Fruit fly (Drosophila melanogaster) whole organism, prepupa: ENCODE measurements around the gene heph.
A peak's percentile ranks its signal among the peaks of the same experiment; 100 is the strongest.

Source experiments
- Blimp-1 ChIP-seq: fragments of 200-800 bp; sonication (Bioruptor generic); optimal IDR thresholded peaks from 3 replicates; lab custom pipeline; 2017; ENCODE audit warnings: missing biosample characterization, missing genetic modification characterization, mild to moderate bottlenecking, moderate library complexity, missing genetic modification reagents
- CG10631 ChIP-seq: fragments of 200-800 bp; sonication (Bioruptor generic); optimal IDR thresholded peaks from 2 replicates; lab custom pipeline; 2016; ENCODE audit warnings: missing biosample characterization, missing genetic modification characterization
- CG10669 ChIP-seq: fragments of 200-800 bp; sonication (Bioruptor generic); optimal IDR thresholded peaks from 3 replicates; lab custom pipeline; 2018; ENCODE audit warnings: missing biosample characterization, mild to moderate bottlenecking, missing genetic modification characterization, moderate library complexity
- CG11294 ChIP-seq: fragments of 200-800 bp; sonication (Bioruptor generic); IDR thresholded peaks from 2 replicates; pipeline ENCODE4 v1.3.6; 2022; ENCODE audit warnings: missing biosample characterization, missing genetic modification characterization
- CG11762 ChIP-seq: fragments of 200-800 bp; sonication (Bioruptor generic); optimal IDR thresholded peaks from 3 replicates; lab custom pipeline; 2016; ENCODE audit warnings: missing biosample characterization, missing genetic modification characterization; ENCODE audit not compliant: insufficient read depth
- CG11902 ChIP-seq: fragments of 200-800 bp; sonication (Bioruptor generic); optimal IDR thresholded peaks from 3 replicates; lab custom pipeline; 2016; ENCODE audit warnings: missing biosample characterization, missing genetic modification characterization
- CG15336 ChIP-seq: fragments of 200-800 bp; sonication (Bioruptor generic); IDR thresholded peaks from 2 replicates; pipeline ENCODE4 v1.3.6; 2022; ENCODE audit warnings: missing biosample characterization, missing genetic modification characterization
- CG1621 ChIP-seq: fragments of 200-800 bp; sonication (Bioruptor generic); optimal IDR thresholded peaks from 3 replicates; lab custom pipeline; 2018; ENCODE audit warnings: missing biosample characterization, mild to moderate bottlenecking, missing genetic modification characterization
- CG3032 ChIP-seq: fragments of 200-800 bp; optimal IDR thresholded peaks from 2 replicates; lab custom pipeline; 2019; ENCODE audit warnings: missing biosample characterization, mild to moderate bottlenecking, missing genetic modification characterization, moderate library complexity
- CG31627 ChIP-seq: fragments of 200-800 bp; sonication (Bioruptor generic); optimal IDR thresholded peaks from 3 replicates; lab custom pipeline; 2016; ENCODE audit warnings: missing biosample characterization, missing genetic modification characterization
- CG32006 ChIP-seq: fragments of 200-800 bp; sonication (Bioruptor generic); optimal IDR thresholded peaks from 3 replicates; lab custom pipeline; 2017; ENCODE audit warnings: missing biosample characterization, mild to moderate bottlenecking, missing genetic modification characterization
- CG34406 ChIP-seq: fragments of 200-800 bp; sonication (Bioruptor generic); optimal IDR thresholded peaks from 3 replicates; lab custom pipeline; 2016; ENCODE audit warnings: missing biosample characterization, missing genetic modification characterization
- CG3919 ChIP-seq: fragments of 200-800 bp; sonication (Bioruptor generic); optimal IDR thresholded peaks from 3 replicates; lab custom pipeline; 2016; ENCODE audit warnings: missing biosample characterization, missing genetic modification characterization
- CG4318 ChIP-seq: fragments of 200-800 bp; sonication (Bioruptor generic); optimal IDR thresholded peaks from 3 replicates; lab custom pipeline; 2017; ENCODE audit warnings: missing biosample characterization, mild to moderate bottlenecking, missing genetic modification characterization
- CG6163 ChIP-seq: fragments of 200-800 bp; sonication (Bioruptor generic); IDR thresholded peaks from 3 replicates; pipeline ENCODE4 v1.3.6; 2022; ENCODE audit warnings: missing biosample characterization, missing genetic modification characterization
- CG6792 ChIP-seq: fragments of 200-800 bp; sonication (Bioruptor generic); optimal IDR thresholded peaks from 3 replicates; lab custom pipeline; 2016; ENCODE audit warnings: missing biosample characterization, missing genetic modification characterization
- CG6808 ChIP-seq: fragments of 200-800 bp; sonication (Bioruptor generic); optimal IDR thresholded peaks from 3 replicates; lab custom pipeline; 2017; ENCODE audit warnings: missing biosample characterization, missing genetic modification characterization, mild to moderate bottlenecking, moderate library complexity, missing genetic modification reagents
- CG6854 ChIP-seq: fragments of 200-800 bp; sonication (Bioruptor generic); optimal IDR thresholded peaks from 2 replicates; lab custom pipeline; 2017; ENCODE audit warnings: missing biosample characterization, mild to moderate bottlenecking, missing genetic modification characterization
- CG8119 ChIP-seq: fragments of 200-800 bp; sonication (Bioruptor generic); IDR thresholded peaks from 3 replicates; pipeline ENCODE4 v1.3.6; 2022; ENCODE audit warnings: missing biosample characterization, missing genetic modification characterization
- CG8319 ChIP-seq: fragments of 200-800 bp; sonication (Bioruptor generic); optimal IDR thresholded peaks from 3 replicates; lab custom pipeline; 2016; ENCODE audit warnings: missing biosample characterization, missing genetic modification characterization
- CG8632 ChIP-seq: fragments of 200-800 bp; sonication (Bioruptor generic); optimal IDR thresholded peaks from 3 replicates; lab custom pipeline; 2016; ENCODE audit warnings: missing biosample characterization, missing genetic modification characterization
- CG9139 ChIP-seq: fragments of 200-800 bp; sonication (Bioruptor generic); optimal IDR thresholded peaks from 3 replicates; lab custom pipeline; 2017; ENCODE audit warnings: missing biosample characterization, mild to moderate bottlenecking, missing genetic modification characterization
- Eip75B ChIP-seq: fragments of 200-800 bp; sonication (Bioruptor generic); optimal IDR thresholded peaks from 3 replicates; lab custom pipeline; 2016; ENCODE audit warnings: missing biosample characterization, missing genetic modification characterization
- Eip78C ChIP-seq: fragments of 200-800 bp; sonication (Bioruptor generic); peaks from one replicate; lab custom pipeline; 2016; ENCODE audit warnings: missing biosample characterization, missing genetic modification characterization
- Eip93F ChIP-seq: fragments of 200-800 bp; sonication (Bioruptor generic); optimal IDR thresholded peaks from 2 replicates; lab custom pipeline; 2016; ENCODE audit warnings: missing biosample characterization, mild to moderate bottlenecking, missing genetic modification characterization
- Ets21C ChIP-seq: fragments of 200-800 bp; sonication (Bioruptor generic); optimal IDR thresholded peaks from 3 replicates; lab custom pipeline; 2016; ENCODE audit warnings: missing biosample characterization, missing genetic modification characterization
- Ets96B ChIP-seq: fragments of 200-800 bp; optimal IDR thresholded peaks from 2 replicates; lab custom pipeline; 2019; ENCODE audit warnings: missing biosample characterization, mild to moderate bottlenecking, missing genetic modification characterization, moderate library complexity
- Gug ChIP-seq: fragments of 200-800 bp; sonication (Bioruptor generic); IDR thresholded peaks from 2 replicates; pipeline ENCODE4 v1.3.6; 2022; ENCODE audit warnings: missing biosample characterization, missing genetic modification characterization
- Hr38 ChIP-seq: sonication (Bioruptor generic); optimal IDR thresholded peaks from 2 replicates; lab custom pipeline; 2016; ENCODE audit warnings: missing biosample characterization, missing genetic modification characterization
- Hr39 ChIP-seq: fragments of 200-800 bp; sonication (Bioruptor generic); optimal IDR thresholded peaks from 2 replicates; lab custom pipeline; 2016; ENCODE audit warnings: missing biosample characterization, missing genetic modification characterization
- Hr4 ChIP-seq: fragments of 200-800 bp; sonication (Bioruptor generic); optimal IDR thresholded peaks from 3 replicates; lab custom pipeline; 2016; ENCODE audit warnings: missing biosample characterization, missing genetic modification characterization
- Lpt ChIP-seq: fragments of 200-800 bp; sonication (Bioruptor generic); optimal IDR thresholded peaks from 3 replicates; lab custom pipeline; 2016; ENCODE audit warnings: missing biosample characterization, missing genetic modification characterization
- Met ChIP-seq: fragments of 200-800 bp; sonication (Bioruptor generic); optimal IDR thresholded peaks from 3 replicates; lab custom pipeline; 2016; ENCODE audit warnings: missing biosample characterization, missing genetic modification characterization
- OdsH ChIP-seq: fragments of 200-800 bp; sonication (Bioruptor generic); optimal IDR thresholded peaks from 3 replicates; lab custom pipeline; 2016; ENCODE audit warnings: missing biosample characterization, missing genetic modification characterization
- Smox ChIP-seq: fragments of 200-800 bp; sonication (Bioruptor generic); optimal IDR thresholded peaks from 3 replicates; lab custom pipeline; 2016; ENCODE audit warnings: missing biosample characterization, missing genetic modification characterization
- Sox102F ChIP-seq: fragments of 200-800 bp; sonication (Bioruptor generic); optimal IDR thresholded peaks from 2 replicates; lab custom pipeline; 2016; ENCODE audit warnings: missing biosample characterization, mild to moderate bottlenecking, missing genetic modification characterization
- Sox14 ChIP-seq: fragments of 200-800 bp; sonication (Bioruptor generic); optimal IDR thresholded peaks from 3 replicates; lab custom pipeline; 2016; ENCODE audit warnings: missing biosample characterization, missing genetic modification characterization
- Sox15 ChIP-seq: fragments of 200-800 bp; sonication (Bioruptor generic); optimal IDR thresholded peaks from 3 replicates; lab custom pipeline; 2016; ENCODE audit warnings: missing biosample characterization, missing genetic modification characterization
- achi ChIP-seq: fragments of 200-800 bp; sonication (Bioruptor generic); optimal IDR thresholded peaks from 3 replicates; lab custom pipeline; 2016; ENCODE audit warnings: missing biosample characterization, missing genetic modification characterization
- acj6 ChIP-seq: fragments of 200-800 bp; sonication (Bioruptor generic); optimal IDR thresholded peaks from 3 replicates; lab custom pipeline; 2016; ENCODE audit warnings: missing biosample characterization, missing genetic modification characterization
- cyc ChIP-seq: fragments of 200-800 bp; sonication (Bioruptor generic); optimal IDR thresholded peaks from 3 replicates; lab custom pipeline; 2016; ENCODE audit warnings: missing biosample characterization, missing genetic modification characterization
- eg ChIP-seq: fragments of 200-800 bp; sonication (Bioruptor generic); IDR thresholded peaks from 3 replicates; pipeline ENCODE4 v1.3.6; 2022; ENCODE audit warnings: missing biosample characterization, missing genetic modification characterization
- esn ChIP-seq: fragments of 200-800 bp; sonication (Bioruptor generic); optimal IDR thresholded peaks from 2 replicates; lab custom pipeline; 2016; ENCODE audit warnings: missing biosample characterization, mild to moderate bottlenecking, missing genetic modification characterization, moderate library complexity
- fd85E ChIP-seq: fragments of 200-800 bp; sonication (Bioruptor generic); optimal IDR thresholded peaks from 3 replicates; lab custom pipeline; 2016; ENCODE audit warnings: missing biosample characterization, missing genetic modification characterization
- lz ChIP-seq: fragments of 200-800 bp; sonication (Bioruptor generic); optimal IDR thresholded peaks from 3 replicates; lab custom pipeline; 2016; ENCODE audit warnings: missing biosample characterization, missing genetic modification characterization
- net ChIP-seq: fragments of 200-800 bp; sonication (Bioruptor generic); optimal IDR thresholded peaks from 3 replicates; lab custom pipeline; 2016; ENCODE audit warnings: missing biosample characterization, missing genetic modification characterization
- pdm3 ChIP-seq: fragments of 200-800 bp; sonication (Bioruptor generic); optimal IDR thresholded peaks from 3 replicates; lab custom pipeline; 2016; ENCODE audit warnings: missing biosample characterization, missing genetic modification characterization
- salr ChIP-seq, 2 experiments: fragments of 200-800 bp; sonication (Bioruptor generic); optimal IDR thresholded peaks; 3 replicates each; lab custom pipeline; 2016 to 2018; ENCODE audit warnings: missing biosample characterization in 2 of 2, missing genetic modification characterization in 2 of 2, mild to moderate bottlenecking in 1 of 2
- spab ChIP-seq: fragments of 200-800 bp; sonication (Bioruptor generic); optimal IDR thresholded peaks from 2 replicates; lab custom pipeline; 2017; ENCODE audit warnings: missing biosample characterization, mild to moderate bottlenecking, missing genetic modification characterization, missing genetic modification reagents
- ss ChIP-seq, 2 experiments: fragments of 200-800 bp; sonication (Bioruptor generic); optimal IDR thresholded peaks; 2 replicates in 1 of 2; 3 replicates in 1 of 2; lab custom pipeline; 2017 to 2018; ENCODE audit warnings: mild to moderate bottlenecking in 2 of 2, missing biosample characterization in 2 of 2, missing genetic modification characterization in 2 of 2, moderate library complexity in 1 of 2
- svp ChIP-seq: fragments of 200-800 bp; sonication (Bioruptor generic); peaks from one replicate; lab custom pipeline; 2016; ENCODE audit warnings: missing biosample characterization, missing genetic modification characterization
- topi ChIP-seq: fragments of 200-800 bp; sonication (Bioruptor generic); optimal IDR thresholded peaks from 3 replicates; lab custom pipeline; 2016; ENCODE audit warnings: missing biosample characterization, missing genetic modification characterization
- vri ChIP-seq: fragments of 200-800 bp; sonication (Bioruptor generic); optimal IDR thresholded peaks from 3 replicates; lab custom pipeline; 2016; ENCODE audit warnings: missing biosample characterization, mild to moderate bottlenecking, missing genetic modification characterization

Gene heph

DNA sequence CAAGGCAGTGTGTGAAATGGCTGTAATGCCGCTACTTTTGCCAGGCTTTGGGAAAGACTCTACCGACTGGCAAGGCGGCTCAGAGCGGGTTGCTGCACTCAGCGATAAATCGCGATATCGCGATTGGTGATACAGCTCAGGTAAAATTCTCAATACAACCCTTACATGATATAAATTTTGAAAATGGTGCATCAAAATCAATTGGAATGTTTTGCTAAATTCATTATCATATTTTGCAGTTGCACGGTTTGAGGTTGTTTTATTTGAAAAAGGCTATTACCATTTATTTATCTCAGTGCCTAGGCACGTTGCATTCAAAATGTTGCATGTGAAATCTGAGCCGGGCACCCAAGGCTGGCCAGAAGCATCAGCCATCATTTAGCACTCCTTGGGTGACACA is 52.2 kb downstream of the heph start:
- TF ChIP-seq pdm3 (GFP tag; lab: Kevin White, UChicago) (peak; percentile 49), CG3032 (tag; lab: Kevin White, UChicago) (peak; percentile 53), ss (GFP tag; optimal IDR thresholded peaks at IDR 0.05; lab: Kevin White, UChicago) (peak; percentile 22 to 36), Gug (GFP tag; lab: Robert Waterston, UW) (0 out of 2 replicates have a peak, but pooled peaks have one; percentile 16), CG11762 (GFP tag; lab: Kevin White, UChicago) (peak; percentile 8), cyc (no peak), Met (GFP tag; lab: Kevin White, UChicago) (no peak), CG10669 (GFP tag; lab: Kevin White, UChicago) (peak; percentile 65), fd85E (GFP tag; lab: Kevin White, UChicago) (no peak), Eip75B (peak; percentile 51), CG34406 (GFP tag; lab: Kevin White, UChicago) (no peak), CG8319 (GFP tag; lab: Kevin White, UChicago) (peak; percentile 2), Ets21C (GFP tag; lab: Kevin White, UChicago) (no peak), Sox15 (GFP tag; lab: Kevin White, UChicago) (no peak), CG31627 (GFP tag; lab: Kevin White, UChicago) (no peak), svp (no peak), esn (GFP tag; lab: Kevin White, UChicago) (no peak), achi (peak; percentile 42), Smox (GFP tag; lab: Kevin White, UChicago) (no peak), lz (GFP tag; lab: Kevin White, UChicago) (no peak), vri (GFP tag; lab: Kevin White, UChicago) (no peak), CG6808 (GFP tag; lab: Kevin White, UChicago) (peak; percentile 66), CG1621 (peak; percentile 48), CG32006 (GFP tag; lab: Kevin White, UChicago) (peak; percentile 75), Hr4 (GFP tag; lab: Kevin White, UChicago) (peak; percentile 66), Sox102F (GFP tag; lab: Kevin White, UChicago) (no peak), CG8119 (GFP tag; lab: Robert Waterston, UW) (peak; percentile 56; the same call in 2 of the 3 replicates), Eip93F (no peak), CG10631 (peak; percentile 47), topi (GFP tag; lab: Kevin White, UChicago) (peak; percentile 13), OdsH (GFP tag; lab: Kevin White, UChicago) (peak; percentile 64), Eip78C (GFP tag; lab: Kevin White, UChicago) (peak; percentile 89), Sox14 (GFP tag; lab: Kevin White, UChicago) (peak; percentile 43), CG3919 (GFP tag; lab: Kevin White, UChicago) (peak; percentile 50), Hr39 (peak; percentile 2), CG15336 (GFP tag; lab: Robert Waterston, UW) (0 out of 2 replicates have a peak, but pooled peaks have one; percentile 33), CG6792 (GFP tag; lab: Kevin White, UChicago) (no peak), CG9139 (GFP tag; lab: Kevin White, UChicago) (no peak), CG6854 (GFP tag; lab: Kevin White, UChicago) (no peak), CG8632 (no peak), CG11294 (no peak), acj6 (GFP tag; lab: Kevin White, UChicago) (peak; percentile 41), salr (GFP tag; optimal IDR thresholded peaks at IDR 0.05; lab: Kevin White, UChicago) (peak; percentile 28 to 29), Lpt (peak; percentile 57), Ets96B (tag; lab: Kevin White, UChicago) (peak; percentile 66), CG6163 (GFP tag; lab: Robert Waterston, UW) (peak; percentile 60; the same call in 2 of the 3 replicates), spab (GFP tag; lab: Kevin White, UChicago) (peak; percentile 52), CG4318 (GFP tag; lab: Kevin White, UChicago) (peak; percentile 17), Hr38 (GFP tag; lab: Kevin White, UChicago) (no peak), net (GFP tag; lab: Kevin White, UChicago) (peak; percentile 22), eg (GFP tag; lab: Robert Waterston, UW) (no peak), Blimp-1 (GFP tag; lab: Kevin White, UChicago) (no peak), CG11902 (GFP tag; lab: Kevin White, UChicago) (no peak)
